Worm (Caenorhabditis elegans) whole organism, L2 larva: ENCODE results near the gene lars-1.

Experiments used
- C34F6.9 ChIP-seq: fragments of 150-350 bp; optimal IDR thresholded peaks from 2 replicates; lab custom pipeline; 2014; ENCODE audit warnings: missing biosample characterization, missing genetic modification characterization
- F13H6.1 ChIP-seq: sonication (generic microtip); optimal IDR thresholded peaks from 2 replicates; lab custom pipeline; 2016; ENCODE audit warnings: missing genetic modification characterization, missing compliant biosample characterization
- R02D3.7 ChIP-seq: fragments of 150-350 bp; optimal IDR thresholded peaks from 2 replicates; lab custom pipeline; 2014; ENCODE audit warnings: missing biosample characterization, missing genetic modification characterization
- Y55F3AM.14 ChIP-seq: fragments of 200-800 bp; sonication (Bioruptor generic); optimal IDR thresholded peaks from 2 replicates; lab custom pipeline; 2018; ENCODE audit warnings: mild to moderate bottlenecking, missing genetic modification characterization, missing compliant biosample characterization
- ZK546.5 ChIP-seq: sonication (generic microtip); optimal IDR thresholded peaks from 2 replicates; lab custom pipeline; 2017; ENCODE audit warnings: missing biosample characterization, missing genetic modification characterization
- alr-1 ChIP-seq: fragments of 150-350 bp; optimal IDR thresholded peaks from 2 replicates; lab custom pipeline; 2014; ENCODE audit warnings: missing biosample characterization, missing genetic modification characterization
- aly-2 ChIP-seq: fragments of 150-350 bp; optimal IDR thresholded peaks from 2 replicates; lab custom pipeline; 2014; ENCODE audit warnings: missing biosample characterization, missing genetic modification characterization
- ama-1 ChIP-seq: fragments of 150-350 bp; optimal IDR thresholded peaks from 2 replicates; lab custom pipeline; 2018; ENCODE audit warnings: inconsistent platforms
- blmp-1 ChIP-seq: sonication (generic microtip); optimal IDR thresholded peaks from 2 replicates; lab custom pipeline; 2017; ENCODE audit warnings: missing genetic modification characterization, mild to moderate bottlenecking, missing compliant biosample characterization, antibody characterized with exemption, moderate library complexity; ENCODE audit not compliant: insufficient read depth
- ceh-16 ChIP-seq: fragments of 150-350 bp; optimal IDR thresholded peaks from 2 replicates; lab custom pipeline; 2014; ENCODE audit warnings: missing biosample characterization, missing genetic modification characterization
- ceh-82 ChIP-seq: fragments of 150-350 bp; optimal IDR thresholded peaks from 2 replicates; lab custom pipeline; 2014; ENCODE audit warnings: missing biosample characterization, missing genetic modification characterization
- crh-2 ChIP-seq: sonication (generic microtip); optimal IDR thresholded peaks from 2 replicates; lab custom pipeline; 2017; ENCODE audit warnings: missing biosample characterization, missing genetic modification characterization
- dmd-4 ChIP-seq: sonication (generic microtip); optimal IDR thresholded peaks from 2 replicates; lab custom pipeline; 2017; ENCODE audit warnings: missing biosample characterization, missing genetic modification characterization
- egl-27 ChIP-seq: sonication (generic microtip); optimal IDR thresholded peaks from 3 replicates; lab custom pipeline; 2017; ENCODE audit warnings: missing biosample characterization, missing genetic modification reagents, missing genetic modification characterization
- elt-1 ChIP-seq: fragments of 150-350 bp; optimal IDR thresholded peaks from 2 replicates; lab custom pipeline; 2014; ENCODE audit warnings: missing biosample characterization, missing genetic modification characterization
- elt-3 ChIP-seq: sonication (generic microtip); optimal IDR thresholded peaks from 2 replicates; lab custom pipeline; 2017; ENCODE audit warnings: missing biosample characterization, missing genetic modification characterization
- fos-1 ChIP-seq: fragments of 150-350 bp; optimal IDR thresholded peaks from 2 replicates; lab custom pipeline; 2014; ENCODE audit warnings: missing biosample characterization, missing genetic modification characterization
- gmeb-1 ChIP-seq: fragments of 150-350 bp; optimal IDR thresholded peaks from 2 replicates; lab custom pipeline; 2014; ENCODE audit warnings: missing biosample characterization, missing genetic modification characterization
- lin-11 ChIP-seq: fragments of 150-350 bp; sonication (generic microtip); optimal IDR thresholded peaks from 2 replicates; lab custom pipeline; 2014; ENCODE audit warnings: missing biosample characterization, missing genetic modification characterization, inconsistent platforms, mixed read lengths
- lin-13 ChIP-seq: fragments of 150-350 bp; optimal IDR thresholded peaks from 2 replicates; lab custom pipeline; 2014; ENCODE audit warnings: missing biosample characterization, missing genetic modification reagents, missing genetic modification characterization
- lin-39 ChIP-seq: fragments of 150-350 bp; optimal IDR thresholded peaks from 2 replicates; lab custom pipeline; 2014; ENCODE audit warnings: missing biosample characterization, missing genetic modification reagents, missing genetic modification characterization
- lsy-2 ChIP-seq, 2 experiments: fragments of 150-350 bp in 1 of 2; sonication (generic microtip) in 1 of 2; optimal IDR thresholded peaks; 2 replicates each; lab custom pipeline; 2014 to 2017; ENCODE audit warnings: missing biosample characterization in 2 of 2, missing genetic modification characterization in 2 of 2
- mab-5 ChIP-seq: fragments of 150-350 bp; optimal IDR thresholded peaks from 2 replicates; lab custom pipeline; 2014; ENCODE audit warnings: missing biosample characterization, missing genetic modification characterization
- mbf-1 ChIP-seq: sonication (generic microtip); optimal IDR thresholded peaks from 2 replicates; lab custom pipeline; 2017; ENCODE audit warnings: missing biosample characterization, missing genetic modification characterization
- mdl-1 ChIP-seq, 2 experiments: fragments of 150-350 bp in 1 of 2; sonication (generic microtip) in 1 of 2; optimal IDR thresholded peaks; 2 replicates each; lab custom pipeline; 2017; ENCODE audit warnings: missing biosample characterization in 2 of 2, missing genetic modification characterization in 2 of 2
- nhr-10 ChIP-seq: sonication (generic microtip); optimal IDR thresholded peaks from 2 replicates; lab custom pipeline; 2017; ENCODE audit warnings: missing biosample characterization, missing genetic modification characterization
- nhr-11 ChIP-seq: fragments of 150-350 bp; optimal IDR thresholded peaks from 2 replicates; lab custom pipeline; 2014; ENCODE audit warnings: missing biosample characterization, missing genetic modification characterization
- nhr-12 ChIP-seq: fragments of 150-350 bp; optimal IDR thresholded peaks from 2 replicates; lab custom pipeline; 2014; ENCODE audit warnings: missing biosample characterization, missing genetic modification characterization
- nhr-129 ChIP-seq: fragments of 150-350 bp; optimal IDR thresholded peaks from 2 replicates; lab custom pipeline; 2014; ENCODE audit warnings: missing biosample characterization, missing genetic modification characterization
- nhr-21 ChIP-seq: fragments of 150-350 bp; optimal IDR thresholded peaks from 2 replicates; lab custom pipeline; 2014; ENCODE audit warnings: missing biosample characterization, missing genetic modification characterization
- nhr-23 ChIP-seq: fragments of 150-350 bp; optimal IDR thresholded peaks from 2 replicates; lab custom pipeline; 2014; ENCODE audit warnings: missing biosample characterization, missing genetic modification reagents, missing genetic modification characterization
- nhr-237 ChIP-seq: fragments of 150-350 bp; optimal IDR thresholded peaks from 2 replicates; lab custom pipeline; 2014; ENCODE audit warnings: missing biosample characterization, missing genetic modification characterization
- nhr-25 ChIP-seq: fragments of 150-350 bp; sonication (generic microtip); optimal IDR thresholded peaks from 3 replicates; lab custom pipeline; 2014; ENCODE audit warnings: missing biosample characterization, missing genetic modification characterization
- nhr-6 ChIP-seq: fragments of 150-350 bp; optimal IDR thresholded peaks from 2 replicates; lab custom pipeline; 2014; ENCODE audit warnings: missing biosample characterization, missing genetic modification characterization
- nhr-77 ChIP-seq: fragments of 150-350 bp; optimal IDR thresholded peaks from 2 replicates; lab custom pipeline; 2014; ENCODE audit warnings: missing biosample characterization, missing genetic modification characterization
- peb-1 ChIP-seq: fragments of 150-350 bp; optimal IDR thresholded peaks from 2 replicates; lab custom pipeline; 2014; ENCODE audit warnings: missing biosample characterization, missing genetic modification characterization
- sem-4 ChIP-seq: fragments of 150-350 bp; optimal IDR thresholded peaks from 2 replicates; lab custom pipeline; 2014; ENCODE audit warnings: missing biosample characterization, missing genetic modification reagents, missing genetic modification characterization
- skn-1 ChIP-seq: sonication (generic microtip); optimal IDR thresholded peaks from 2 replicates; lab custom pipeline; 2017; ENCODE audit warnings: missing biosample characterization, missing genetic modification characterization
- sma-3 ChIP-seq: sonication (generic microtip); optimal IDR thresholded peaks from 2 replicates; lab custom pipeline; 2016; ENCODE audit warnings: missing genetic modification reagents, missing genetic modification characterization, missing compliant biosample characterization
- sma-9 ChIP-seq, 2 experiments: fragments of 150-350 bp in 1 of 2; sonication (generic microtip) in 1 of 2; optimal IDR thresholded peaks; 2 replicates each; lab custom pipeline; 2014 to 2016; ENCODE audit warnings: missing genetic modification characterization in 2 of 2, mild to moderate bottlenecking in 1 of 2, missing biosample characterization in 1 of 2, missing compliant biosample characterization in 1 of 2, missing genetic modification reagents in 1 of 2, moderate library complexity in 1 of 2
- snpc-4 ChIP-seq: fragments of 150-350 bp; optimal IDR thresholded peaks from 2 replicates; lab custom pipeline; 2014; ENCODE audit warnings: missing biosample characterization, missing genetic modification characterization
- unc-39 ChIP-seq: fragments of 150-350 bp; optimal IDR thresholded peaks from 2 replicates; lab custom pipeline; 2014; ENCODE audit warnings: missing biosample characterization, missing genetic modification characterization
- unc-55 ChIP-seq: fragments of 150-350 bp; sonication (generic microtip); optimal IDR thresholded peaks from 3 replicates; lab custom pipeline; 2014; ENCODE audit warnings: missing biosample characterization, missing genetic modification reagents, missing genetic modification characterization
- unc-62 ChIP-seq: fragments of 150-350 bp; optimal IDR thresholded peaks from 2 replicates; lab custom pipeline; 2014; ENCODE audit warnings: missing biosample characterization, missing genetic modification reagents, missing genetic modification characterization
- zag-1 ChIP-seq: fragments of 150-350 bp; optimal IDR thresholded peaks from 2 replicates; lab custom pipeline; 2014; ENCODE audit warnings: missing biosample characterization, missing genetic modification characterization
- ztf-1 ChIP-seq: fragments of 200-800 bp; sonication (Bioruptor generic); conservative IDR thresholded peaks from 2 replicates; pipeline ENCODE4 v1.3.6; 2022; ENCODE audit warnings: missing genetic modification characterization, missing compliant biosample characterization
- ztf-11 ChIP-seq: sonication (generic microtip); optimal IDR thresholded peaks from 2 replicates; lab custom pipeline; 2017; ENCODE audit warnings: missing biosample characterization, missing genetic modification characterization
- ztf-4 ChIP-seq: fragments of 150-350 bp; optimal IDR thresholded peaks from 2 replicates; lab custom pipeline; 2014; ENCODE audit warnings: missing biosample characterization, missing genetic modification characterization

The lars-1 gene

DNA sequence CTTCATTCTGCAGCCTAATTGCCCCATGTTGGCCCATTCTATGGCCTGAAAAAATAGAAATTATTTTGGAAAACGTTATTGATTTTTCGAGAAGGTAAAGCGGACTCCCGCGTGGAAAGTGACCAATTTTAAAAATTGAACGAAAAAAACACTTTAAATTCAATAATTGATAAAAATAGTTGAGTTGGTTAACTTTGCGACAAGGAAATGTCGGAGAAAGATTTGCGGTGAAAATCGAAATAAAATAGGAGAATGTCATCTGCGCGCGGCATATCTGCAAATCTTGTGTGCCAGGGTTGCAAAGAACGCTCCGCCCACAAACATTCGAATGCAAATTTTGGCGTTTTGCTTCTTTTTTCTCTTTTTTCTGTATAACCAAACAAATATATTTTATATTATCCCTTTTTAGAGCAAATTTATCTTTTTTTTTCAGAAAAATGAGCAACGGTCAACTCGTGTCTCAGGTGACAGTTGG lies 15.7 kb downstream of the lars-1 start, which contains the start of the genes rnf-121 and C16C10.4:
Gene rnf-121 (minus strand): TSS at position 51 of the 475 bp plus-strand sequence.
Gene C16C10.4 (plus strand): TSS at position 434 of the 475 bp plus-strand sequence.
- no peak for TF ChIP-seq nhr-77 (tag; lab: Kevin White, UChicago)
- peak; percentile 78 for TF ChIP-seq gmeb-1 (tag; lab: Kevin White, UChicago)
- TF ChIP-seq crh-2: no peak
- TF ChIP-seq sem-4: peak; percentile 45
- no peak for TF ChIP-seq dmd-4
- peak; percentile 52 for TF ChIP-seq lin-11
- TF ChIP-seq lin-39: no peak
- TF ChIP-seq unc-55: peak; percentile 72
- TF ChIP-seq zag-1 (tag; lab: Kevin White, UChicago): no peak
- TF ChIP-seq ama-1: no peak
- no peak for TF ChIP-seq mdl-1 (tag; optimal IDR thresholded peaks at IDR 0.05; lab: Kevin White, UChicago)
- no peak for TF ChIP-seq nhr-10 (tag; lab: Kevin White, UChicago)
- TF ChIP-seq lsy-2 (tag; optimal IDR thresholded peaks at IDR 0.05; lab: Kevin White, UChicago): peak; percentile 58 to 79
- TF ChIP-seq mab-5 (tag; lab: Kevin White, UChicago): peak; percentile 69
- no peak for TF ChIP-seq unc-39 (tag; lab: Kevin White, UChicago)
- no peak for TF ChIP-seq ceh-82 (tag; lab: Kevin White, UChicago)
- no peak for TF ChIP-seq nhr-11
- peak; percentile 73 for TF ChIP-seq sma-3
- TF ChIP-seq aly-2 (tag; lab: Kevin White, UChicago): no peak
- no peak for TF ChIP-seq nhr-12 (tag; lab: Kevin White, UChicago)
- peak; percentile 31 for TF ChIP-seq R02D3.7 (tag; lab: Kevin White, UChicago)
- no peak for TF ChIP-seq nhr-25 (tag; lab: Kevin White, UChicago)
- no peak for TF ChIP-seq nhr-21 (tag; lab: Kevin White, UChicago)
- no peak for TF ChIP-seq sma-9 (GFP tag; optimal IDR thresholded peaks at IDR 0.05; lab: Kevin White, UChicago)
- TF ChIP-seq sma-9 (tag; optimal IDR thresholded peaks at IDR 0.05; lab: Kevin White, UChicago): no peak
- no peak for TF ChIP-seq unc-62 (GFP tag; lab: Kevin White, UChicago)
- no peak for TF ChIP-seq Y55F3AM.14 (GFP tag; lab: Kevin White, UChicago)
- peak; percentile 23 for TF ChIP-seq egl-27
- peak; percentile 1 for TF ChIP-seq fos-1 (tag; lab: Kevin White, UChicago)
- no peak for TF ChIP-seq peb-1
- peak; percentile 56 for TF ChIP-seq lin-13 (GFP tag; lab: Kevin White, UChicago)
- no peak for TF ChIP-seq blmp-1 (tag; lab: Kevin White, UChicago)
- TF ChIP-seq mbf-1: no peak
- no peak for TF ChIP-seq ztf-1 (GFP tag; lab: Robert Waterston, UW)
- peak; percentile 16 for TF ChIP-seq ztf-11 (tag; lab: Kevin White, UChicago)
- TF ChIP-seq snpc-4 (tag; lab: Kevin White, UChicago): no peak
- TF ChIP-seq ceh-16 (tag; lab: Kevin White, UChicago): no peak
- peak; percentile 76 for TF ChIP-seq C34F6.9 (tag; lab: Kevin White, UChicago)
- TF ChIP-seq F13H6.1 (tag; lab: Kevin White, UChicago): no peak
- no peak for TF ChIP-seq nhr-6 (tag; lab: Kevin White, UChicago)
- TF ChIP-seq ztf-4 (tag; lab: Kevin White, UChicago): peak; percentile 16
- no peak for TF ChIP-seq alr-1 (tag; lab: Kevin White, UChicago)
- TF ChIP-seq elt-1 (tag; lab: Kevin White, UChicago): no peak
- no peak for TF ChIP-seq elt-3 (tag; lab: Kevin White, UChicago)
- peak; percentile 73 for TF ChIP-seq nhr-129 (tag; lab: Kevin White, UChicago)
- TF ChIP-seq skn-1 (tag; lab: Kevin White, UChicago): peak; percentile 11
- no peak for TF ChIP-seq ZK546.5 (tag; lab: Kevin White, UChicago)
- TF ChIP-seq nhr-237 (tag; lab: Kevin White, UChicago): no peak
- no peak for TF ChIP-seq nhr-23 (tag; lab: Kevin White, UChicago)
- TF ChIP-seq, all 48 proteins: peak for 16
